Fruit fly (Drosophila melanogaster) whole organism, pupa: Measurements from ENCODE around the gene Ccp84Ag.

ENCODE experiments used
- CG13204 ChIP-seq: fragments of 200-800 bp; sonication (Bioruptor generic); optimal IDR thresholded peaks from 2 replicates; lab custom pipeline; 2018; ENCODE audit warnings: missing biosample characterization, mild to moderate bottlenecking, missing genetic modification characterization, moderate library complexity
- CG14655 ChIP-seq: fragments of 200-800 bp; sonication (Bioruptor generic); optimal IDR thresholded peaks from 3 replicates; lab custom pipeline; 2017; ENCODE audit warnings: mild to moderate bottlenecking, missing biosample characterization, missing genetic modification reagents, missing genetic modification characterization
- CG15710 ChIP-seq: fragments of 200-800 bp; sonication (Bioruptor generic); optimal IDR thresholded peaks from 2 replicates; lab custom pipeline; 2018; ENCODE audit warnings: missing biosample characterization, mild to moderate bottlenecking, missing genetic modification characterization, moderate library complexity
- CG17806 ChIP-seq: fragments of 200-800 bp; sonication (Bioruptor generic); optimal IDR thresholded peaks from 2 replicates; lab custom pipeline; 2018; ENCODE audit warnings: missing biosample characterization, mild to moderate bottlenecking, missing genetic modification characterization, moderate library complexity
- CG32121 ChIP-seq: fragments of 200-800 bp; sonication (Bioruptor generic); IDR thresholded peaks from 2 replicates; pipeline ENCODE4 v1.3.6; 2022; ENCODE audit warnings: missing biosample characterization, missing genetic modification characterization
- CG34367 ChIP-seq: fragments of 200-800 bp; sonication (Bioruptor generic); optimal IDR thresholded peaks from 2 replicates; lab custom pipeline; 2018; ENCODE audit warnings: missing biosample characterization, mild to moderate bottlenecking, missing genetic modification characterization
- CG4496 ChIP-seq: fragments of 200-800 bp; sonication (Bioruptor generic); IDR thresholded peaks from 3 replicates; pipeline ENCODE4 v1.3.6; 2022; ENCODE audit warnings: missing biosample characterization, missing genetic modification characterization
- CG8159 ChIP-seq: fragments of 200-800 bp; sonication (Bioruptor generic); optimal IDR thresholded peaks from 3 replicates; lab custom pipeline; 2018; ENCODE audit warnings: missing biosample characterization, mild to moderate bottlenecking, missing genetic modification characterization, moderate library complexity
- CG9948 ChIP-seq: fragments of 200-800 bp; sonication (Bioruptor generic); optimal IDR thresholded peaks from 2 replicates; lab custom pipeline; 2018; ENCODE audit warnings: missing biosample characterization, mild to moderate bottlenecking, missing genetic modification characterization, moderate library complexity
- EcR ChIP-seq: fragments of 200-800 bp; sonication (Bioruptor generic); optimal IDR thresholded peaks from 3 replicates; lab custom pipeline; 2019; ENCODE audit warnings: missing biosample characterization, missing genetic modification characterization, mild to moderate bottlenecking, moderate library complexity, missing genetic modification reagents
- Ets98B ChIP-seq: fragments of 200-800 bp; sonication (Bioruptor generic); IDR thresholded peaks from 2 replicates; pipeline ENCODE4 v1.3.6; 2022; ENCODE audit warnings: missing biosample characterization, missing genetic modification characterization
- fd96Ca ChIP-seq: fragments of 200-800 bp; sonication (Bioruptor generic); IDR thresholded peaks from 3 replicates; pipeline ENCODE4 v1.3.6; 2022; ENCODE audit warnings: missing biosample characterization, missing genetic modification characterization
- gl ChIP-seq: fragments of 200-800 bp; sonication (Bioruptor generic); optimal IDR thresholded peaks from 2 replicates; lab custom pipeline; 2018; ENCODE audit warnings: missing biosample characterization, mild to moderate bottlenecking, missing genetic modification characterization
- rn ChIP-seq: fragments of 200-800 bp; sonication (Bioruptor generic); IDR thresholded peaks from 2 replicates; pipeline ENCODE4 v1.3.6; 2022; ENCODE audit warnings: missing biosample characterization, missing genetic modification characterization

DNA sequence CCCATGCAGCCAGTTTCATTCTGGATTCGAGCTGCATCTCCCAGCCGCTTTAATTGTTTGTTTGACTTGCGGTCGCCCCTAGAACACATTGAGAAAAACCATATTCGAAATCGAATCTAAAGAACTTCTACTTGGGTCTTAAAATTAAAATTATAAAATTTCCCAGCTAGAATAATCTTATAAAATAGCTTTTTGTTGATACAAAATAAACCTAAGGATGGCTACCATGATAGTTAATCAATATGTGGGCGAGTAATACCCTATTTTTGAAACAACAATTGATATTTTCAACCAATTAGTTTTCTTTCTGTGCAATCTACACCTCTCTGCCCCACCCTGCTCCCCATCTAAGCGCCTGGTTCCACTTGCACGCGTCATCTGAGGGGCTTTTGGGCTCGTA, 12.0 kb upstream of the Ccp84Ag start:
- TF ChIP-seq CG9948 (tag; lab: Kevin White, UChicago) (no peak), rn (GFP tag; lab: Robert Waterston, UW) (no peak), CG13204 (GFP tag; lab: Kevin White, UChicago) (no peak), fd96Ca (GFP tag; lab: Robert Waterston, UW) (no peak), CG8159 (tag; lab: Kevin White, UChicago) (peak; percentile 59), EcR (GFP tag; lab: Kevin White, UChicago) (no peak), CG17806 (tag; lab: Kevin White, UChicago) (no peak), CG32121 (no peak), CG4496 (GFP tag; lab: Robert Waterston, UW) (no peak), Ets98B (GFP tag; lab: Robert Waterston, UW) (no peak), CG14655 (no peak), CG34367 (no peak), CG15710 (tag; lab: Kevin White, UChicago) (no peak), gl (tag; lab: Kevin White, UChicago) (no peak)
